Fruit fly (Drosophila melanogaster) whole organism, embryonic: ENCODE measurements around the gene Abl.

Source experiments
- B-H1 ChIP-seq: fragments of 200-800 bp; sonication (Bioruptor generic); IDR thresholded peaks from 3 replicates; pipeline ENCODE4 v1.3.6; 2022; ENCODE audit warnings: missing biosample characterization, missing genetic modification characterization
- CG10431 ChIP-seq: fragments of 200-800 bp; sonication (Bioruptor generic); optimal IDR thresholded peaks from 3 replicates; lab custom pipeline; 2018; ENCODE audit warnings: missing biosample characterization, mild to moderate bottlenecking, missing genetic modification characterization
- CG10959 ChIP-seq: fragments of 200-800 bp; sonication (Bioruptor generic); IDR thresholded peaks from 2 replicates; pipeline ENCODE4 v1.3.6; 2022; ENCODE audit warnings: missing biosample characterization, missing genetic modification characterization
- CG11247 ChIP-seq: fragments of 200-800 bp; sonication (Bioruptor generic); IDR thresholded peaks from 2 replicates; pipeline ENCODE4 v1.3.6; 2022; ENCODE audit warnings: missing biosample characterization, missing genetic modification characterization
- CG12659 ChIP-seq: fragments of 200-800 bp; sonication (Bioruptor generic); optimal IDR thresholded peaks from 3 replicates; lab custom pipeline; 2017; ENCODE audit warnings: mild to moderate bottlenecking, missing biosample characterization, missing genetic modification reagents, missing genetic modification characterization
- CG13775 ChIP-seq: fragments of 200-800 bp; sonication (Bioruptor generic); optimal IDR thresholded peaks from 3 replicates; lab custom pipeline; 2017; ENCODE audit warnings: missing biosample characterization, mild to moderate bottlenecking, missing genetic modification characterization
- CG1529 ChIP-seq: fragments of 200-800 bp; sonication (Bioruptor generic); optimal IDR thresholded peaks from 3 replicates; lab custom pipeline; 2018; ENCODE audit warnings: missing biosample characterization, missing genetic modification characterization
- CG16863 ChIP-seq: fragments of 200-800 bp; sonication (Bioruptor generic); optimal IDR thresholded peaks from 3 replicates; lab custom pipeline; 2016; ENCODE audit warnings: missing biosample characterization, missing genetic modification characterization
- CG17328 ChIP-seq: fragments of 200-800 bp; sonication (Bioruptor generic); IDR thresholded peaks from 2 replicates; pipeline ENCODE4 v1.3.6; 2022; ENCODE audit warnings: missing biosample characterization, missing genetic modification characterization
- CG17912 ChIP-seq: fragments of 200-800 bp; sonication (Bioruptor generic); optimal IDR thresholded peaks from 2 replicates; lab custom pipeline; 2018; ENCODE audit warnings: missing biosample characterization, mild to moderate bottlenecking, missing genetic modification characterization
- CG2129 ChIP-seq: fragments of 200-800 bp; sonication (Bioruptor generic); IDR thresholded peaks from 2 replicates; pipeline ENCODE4 v1.3.6; 2022; ENCODE audit warnings: missing biosample characterization, missing genetic modification characterization; ENCODE audit not compliant: partially characterized antibody
- CG32767 ChIP-seq: fragments of 200-800 bp; sonication (Bioruptor generic); IDR thresholded peaks from 2 replicates; pipeline ENCODE4 v1.3.6; 2022; ENCODE audit warnings: missing biosample characterization, missing genetic modification characterization
- CG3995 ChIP-seq: fragments of 200-800 bp; sonication (Bioruptor generic); optimal IDR thresholded peaks from 3 replicates; lab custom pipeline; 2016; ENCODE audit warnings: missing biosample characterization, missing genetic modification characterization
- CG4282 ChIP-seq: fragments of 200-800 bp; sonication (Bioruptor generic); optimal IDR thresholded peaks from 2 replicates; lab custom pipeline; 2016; ENCODE audit warnings: missing biosample characterization, missing genetic modification characterization
- CG4820 ChIP-seq: fragments of 200-800 bp; sonication (Bioruptor generic); optimal IDR thresholded peaks from 3 replicates; lab custom pipeline; 2016; ENCODE audit warnings: missing biosample characterization, missing genetic modification characterization
- CG7839 ChIP-seq: fragments of 200-800 bp; sonication (Bioruptor generic); optimal IDR thresholded peaks from 3 replicates; lab custom pipeline; 2018; ENCODE audit warnings: missing biosample characterization, mild to moderate bottlenecking, missing genetic modification characterization, moderate library complexity
- CG8089 ChIP-seq: fragments of 200-800 bp; sonication (Bioruptor generic); optimal IDR thresholded peaks from 3 replicates; lab custom pipeline; 2016; ENCODE audit warnings: missing biosample characterization, missing genetic modification characterization
- CG9876 ChIP-seq: fragments of 200-800 bp; sonication (Bioruptor generic); optimal IDR thresholded peaks from 2 replicates; lab custom pipeline; 2016; ENCODE audit warnings: missing biosample characterization, missing genetic modification characterization
- CrebB ChIP-seq: fragments of 200-800 bp; sonication (Bioruptor generic); optimal IDR thresholded peaks from 3 replicates; lab custom pipeline; 2018; ENCODE audit warnings: missing biosample characterization, mild to moderate bottlenecking, missing genetic modification characterization
- Dek ChIP-seq: fragments of 200-800 bp; sonication (Bioruptor generic); optimal IDR thresholded peaks from 3 replicates; lab custom pipeline; 2019; ENCODE audit warnings: missing biosample characterization, mild to moderate bottlenecking, missing genetic modification characterization, moderate library complexity
- E2f2 ChIP-seq: fragments of 200-800 bp; sonication (Bioruptor generic); IDR thresholded peaks from 2 replicates; pipeline ENCODE4 v1.3.6; 2022; ENCODE audit warnings: missing biosample characterization, missing genetic modification characterization
- Gsc ChIP-seq: fragments of 200-800 bp; sonication (Bioruptor generic); IDR thresholded peaks from 2 replicates; pipeline ENCODE4 v1.3.6; 2022; ENCODE audit warnings: missing biosample characterization, missing genetic modification characterization
- HmgD ChIP-seq: fragments of 200-800 bp; sonication (Bioruptor generic); optimal IDR thresholded peaks from 3 replicates; lab custom pipeline; 2016; ENCODE audit warnings: missing biosample characterization, missing genetic modification characterization
- Lim3 ChIP-seq: fragments of 200-800 bp; sonication (Bioruptor generic); IDR thresholded peaks from 2 replicates; pipeline ENCODE4 v1.3.6; 2022; ENCODE audit warnings: missing biosample characterization, missing genetic modification characterization
- Mrtf ChIP-seq: fragments of 200-800 bp; sonication (Bioruptor generic); IDR thresholded peaks from 3 replicates; pipeline ENCODE4 v1.3.6; 2022; ENCODE audit warnings: missing biosample characterization, missing genetic modification characterization
- Myb ChIP-seq: fragments of 200-800 bp; sonication (Bioruptor generic); optimal IDR thresholded peaks from 2 replicates; lab custom pipeline; 2016; ENCODE audit warnings: missing biosample characterization, missing genetic modification characterization
- Ptx1 ChIP-seq: fragments of 200-800 bp; sonication (Bioruptor generic); IDR thresholded peaks from 2 replicates; pipeline ENCODE4 v1.3.6; 2022; ENCODE audit warnings: missing biosample characterization, missing genetic modification characterization
- Rfx ChIP-seq: fragments of 200-800 bp; sonication (Bioruptor generic); IDR thresholded peaks from 2 replicates; pipeline ENCODE4 v1.3.6; 2022; ENCODE audit warnings: missing biosample characterization, missing genetic modification characterization
- Scr ChIP-seq: fragments of 200-800 bp; sonication (Bioruptor generic); IDR thresholded peaks from 2 replicates; pipeline ENCODE4 v1.3.6; 2022; ENCODE audit warnings: missing biosample characterization, missing genetic modification characterization; ENCODE audit not compliant: partially characterized antibody
- Spps ChIP-seq: fragments of 200-800 bp; sonication (Bioruptor generic); optimal IDR thresholded peaks from 2 replicates; lab custom pipeline; 2018; ENCODE audit warnings: missing biosample characterization, mild to moderate bottlenecking, missing genetic modification characterization
- Xbp1 ChIP-seq: fragments of 200-800 bp; sonication (Bioruptor generic); optimal IDR thresholded peaks from 3 replicates; lab custom pipeline; 2016; ENCODE audit warnings: missing biosample characterization, mild to moderate bottlenecking, missing genetic modification characterization
- YL-1 ChIP-seq: fragments of 200-800 bp; sonication (Bioruptor generic); optimal IDR thresholded peaks from 3 replicates; lab custom pipeline; 2017; ENCODE audit warnings: missing biosample characterization, mild to moderate bottlenecking, missing genetic modification characterization
- amos ChIP-seq: fragments of 200-800 bp; sonication (Bioruptor generic); IDR thresholded peaks from 2 replicates; pipeline ENCODE4 v1.3.6; 2022; ENCODE audit warnings: missing biosample characterization, missing genetic modification characterization; ENCODE audit not compliant: partially characterized antibody
- ap ChIP-seq: fragments of 200-800 bp; sonication (Bioruptor generic); IDR thresholded peaks from 2 replicates; pipeline ENCODE4 v1.3.6; 2022; ENCODE audit warnings: missing biosample characterization, missing genetic modification characterization
- bab2 ChIP-seq: fragments of 200-800 bp; sonication (Bioruptor generic); optimal IDR thresholded peaks from 2 replicates; lab custom pipeline; 2016; ENCODE audit warnings: missing biosample characterization, missing genetic modification characterization
- bcd ChIP-seq: fragments of 200-800 bp; sonication (Bioruptor generic); optimal IDR thresholded peaks from 2 replicates; lab custom pipeline; 2017; ENCODE audit warnings: missing biosample characterization, mild to moderate bottlenecking, missing genetic modification characterization
- bsh ChIP-seq, 2 experiments: fragments of 200-800 bp; sonication (Bioruptor generic); optimal IDR thresholded peaks; 2 replicates each; lab custom pipeline; 2017 to 2018; ENCODE audit warnings: mild to moderate bottlenecking in 2 of 2, missing biosample characterization in 2 of 2, missing genetic modification characterization in 2 of 2, moderate library complexity in 1 of 2
- cas ChIP-seq: fragments of 200-800 bp; sonication (Bioruptor generic); IDR thresholded peaks from 2 replicates; pipeline ENCODE4 v1.3.6; 2022; ENCODE audit warnings: missing biosample characterization, missing genetic modification characterization
- cwo ChIP-seq: fragments of 200-800 bp; sonication (Bioruptor generic); optimal IDR thresholded peaks from 3 replicates; lab custom pipeline; 2017; ENCODE audit warnings: missing biosample characterization, missing genetic modification characterization, mild to moderate bottlenecking, moderate library complexity, missing genetic modification reagents
- dpn ChIP-seq, 2 experiments: fragments of 200-800 bp; sonication (Bioruptor generic); optimal IDR thresholded peaks; 3 replicates each; lab custom pipeline; 2016; ENCODE audit warnings: missing biosample characterization in 2 of 2, missing genetic modification characterization in 2 of 2
- ems ChIP-seq: fragments of 200-800 bp; sonication (Bioruptor generic); optimal IDR thresholded peaks from 3 replicates; lab custom pipeline; 2016; ENCODE audit warnings: missing biosample characterization, missing genetic modification characterization
- gfzf ChIP-seq: fragments of 200-800 bp; sonication (Bioruptor generic); optimal IDR thresholded peaks from 2 replicates; lab custom pipeline; 2016; ENCODE audit warnings: missing biosample characterization, mild to moderate bottlenecking, missing genetic modification characterization, moderate library complexity
- jumu ChIP-seq: fragments of 200-800 bp; sonication (Bioruptor generic); optimal IDR thresholded peaks from 3 replicates; lab custom pipeline; 2016; ENCODE audit warnings: missing biosample characterization, missing genetic modification characterization
- lmd ChIP-seq: fragments of 200-800 bp; sonication (Bioruptor generic); IDR thresholded peaks from 2 replicates; pipeline ENCODE4 v1.3.6; 2022; ENCODE audit warnings: missing biosample characterization, missing genetic modification characterization
- nau ChIP-seq: fragments of 200-800 bp; sonication (Bioruptor generic); optimal IDR thresholded peaks from 3 replicates; lab custom pipeline; 2017; ENCODE audit warnings: missing biosample characterization, mild to moderate bottlenecking, missing genetic modification characterization, missing genetic modification reagents
- sd ChIP-seq: fragments of 200-800 bp; sonication (Bioruptor generic); optimal IDR thresholded peaks from 3 replicates; lab custom pipeline; 2018; ENCODE audit warnings: missing biosample characterization, mild to moderate bottlenecking, missing genetic modification characterization, moderate library complexity
- sob ChIP-seq: fragments of 200-800 bp; sonication (Bioruptor generic); IDR thresholded peaks from 2 replicates; pipeline ENCODE4 v1.3.6; 2022; ENCODE audit warnings: missing biosample characterization, missing genetic modification characterization
- tgo ChIP-seq: fragments of 200-800 bp; sonication (Bioruptor generic); IDR thresholded peaks from 3 replicates; pipeline ENCODE4 v1.3.6; 2022; ENCODE audit warnings: missing biosample characterization, missing genetic modification characterization
- ttk ChIP-seq: fragments of 200-800 bp; sonication (Bioruptor generic); IDR thresholded peaks from 2 replicates; pipeline ENCODE4 v2.1.2; 2022; ENCODE audit warnings: missing biosample characterization, missing genetic modification characterization
- tx ChIP-seq: fragments of 200-800 bp; sonication (Bioruptor generic); optimal IDR thresholded peaks from 2 replicates; lab custom pipeline; 2016; ENCODE audit warnings: missing biosample characterization, missing genetic modification characterization
- unc-4 ChIP-seq: fragments of 200-800 bp; sonication (Bioruptor generic); IDR thresholded peaks from 2 replicates; pipeline ENCODE4 v1.3.6; 2022; ENCODE audit warnings: missing biosample characterization, missing genetic modification characterization; ENCODE audit not compliant: partially characterized antibody

The Abl gene

DNA sequence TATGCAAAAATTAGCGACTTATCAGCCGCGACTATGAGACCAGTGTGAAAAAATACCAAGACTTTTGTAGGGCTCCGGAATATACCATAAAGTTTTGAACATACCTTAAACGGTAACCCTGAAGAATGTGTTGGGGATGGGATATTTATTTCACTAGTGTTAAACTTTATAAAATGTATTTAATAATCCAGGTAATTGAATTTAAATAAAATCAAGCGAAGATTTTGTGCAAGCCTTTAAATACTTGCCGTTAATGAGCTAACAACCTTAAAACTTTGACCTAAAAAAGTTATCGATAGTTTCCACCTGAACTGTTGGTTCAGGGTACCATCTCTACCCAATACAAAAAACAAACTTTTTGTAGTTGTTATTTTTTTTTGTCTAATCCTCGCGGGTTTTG is 35.5 kb downstream of the Abl start, which contains the start of gene CG4101 (continued):
- TF ChIP-seq Xbp1 (GFP tag; lab: Kevin White, UChicago) (peak; percentile 86), CG9876 (peak; percentile 68), ttk (peak; percentile 68), B-H1 (GFP tag; lab: Robert Waterston, UW) (peak; percentile 56), Gsc (peak; percentile 29; the same call in 1 of the 2 replicates), Ptx1 (peak; percentile 83), sd (tag; lab: Kevin White, UChicago) (peak; percentile 99), CG4820 (GFP tag; lab: Kevin White, UChicago) (peak; percentile 74), E2f2 (GFP tag; lab: Robert Waterston, UW) (peak; percentile 65; the same call in 1 of the 2 replicates), CG3995 (peak; percentile 53), CG17328 (peak; percentile 69), Myb (GFP tag; lab: Kevin White, UChicago) (peak; percentile 62), CG10959 (GFP tag; lab: Robert Waterston, UW) (peak; percentile 44), cwo (GFP tag; lab: Kevin White, UChicago) (peak; percentile 50), CG2129 (GFP tag; lab: Robert Waterston, UW) (peak; percentile 77), CG7839 (tag; lab: Kevin White, UChicago) (peak; percentile 79), Dek (tag; lab: Kevin White, UChicago) (peak; percentile 77), tx (peak; percentile 70), tgo (peak; percentile 80), Rfx (GFP tag; lab: Robert Waterston, UW) (peak; percentile 83), CrebB (tag; lab: Kevin White, UChicago) (peak; percentile 51), CG4282 (GFP tag; lab: Kevin White, UChicago) (no peak), CG12659 (peak; percentile 86), jumu (GFP tag; lab: Kevin White, UChicago) (peak; percentile 58), CG1529 (GFP tag; lab: Kevin White, UChicago) (peak; percentile 43), CG32767 (GFP tag; lab: Robert Waterston, UW) (peak; percentile 77), ap (peak; percentile 57), CG16863 (GFP tag; lab: Kevin White, UChicago) (peak; percentile 64), YL-1 (GFP tag; lab: Kevin White, UChicago) (peak; percentile 79), Mrtf (GFP tag; lab: Robert Waterston, UW) (peak; percentile 68), cas (GFP tag; lab: Robert Waterston, UW) (peak; percentile 63; the same call in 1 of the 2 replicates), bab2 (GFP tag; lab: Kevin White, UChicago) (peak; percentile 77), CG11247 (GFP tag; lab: Robert Waterston, UW) (peak; percentile 70; the same call in 1 of the 2 replicates), bsh (GFP tag; optimal IDR thresholded peaks at IDR 0.05; lab: Kevin White, UChicago) (peak; percentile 35 to 79), CG10431 (GFP tag; lab: Kevin White, UChicago) (no peak), CG17912 (GFP tag; lab: Kevin White, UChicago) (peak; percentile 63), CG8089 (GFP tag; lab: Kevin White, UChicago) (peak; percentile 22), ems (peak; percentile 81), bcd (peak; percentile 74), gfzf (GFP tag; lab: Kevin White, UChicago) (peak; percentile 72), nau (GFP tag; lab: Kevin White, UChicago) (peak; percentile 48), amos (GFP tag; lab: Robert Waterston, UW) (peak; percentile 76), lmd (peak; percentile 75), sob (peak; percentile 87), HmgD (GFP tag; lab: Kevin White, UChicago) (peak; percentile 35), unc-4 (GFP tag; lab: Robert Waterston, UW) (peak; percentile 89), CG13775 (GFP tag; lab: Kevin White, UChicago) (peak; percentile 77), Spps (tag; lab: Kevin White, UChicago) (peak; percentile 25), dpn (GFP tag; optimal IDR thresholded peaks at IDR 0.05; lab: Kevin White, UChicago) (peak; percentile 82 to 84), Scr (GFP tag; lab: Robert Waterston, UW) (peak; percentile 87), Lim3 (GFP tag; lab: Robert Waterston, UW) (peak; percentile 52; the same call in 1 of the 2 replicates)
